Fruit fly (Drosophila melanogaster) whole organism: ENCODE results near the gene CG34015.

Experiments used
- CG8478 ChIP-seq: fragments of >200 bp; optimal IDR thresholded peaks from 2 replicates; lab custom pipeline; 2018; ENCODE audit warnings: inconsistent platforms
- Dll ChIP-seq: fragments of >200 bp; optimal IDR thresholded peaks from 2 replicates; lab custom pipeline; 2017
- EcR ChIP-seq, 2 experiments: fragments of >200 bp; optimal IDR thresholded peaks; 2 replicates each; lab custom pipeline; 2017; ENCODE audit warnings: missing biosample characterization in 2 of 2, missing genetic modification characterization in 2 of 2, missing genetic modification reagents in 2 of 2
- pan ChIP-seq: fragments of >200 bp; optimal IDR thresholded peaks from 2 replicates; lab custom pipeline; 2017
- psq ChIP-seq: fragments of >200 bp; optimal IDR thresholded peaks from 2 replicates; lab custom pipeline; 2017
- usp ChIP-seq: fragments of >200 bp; optimal IDR thresholded peaks from 2 replicates; lab custom pipeline; 2017; ENCODE audit warnings: missing biosample characterization, missing genetic modification characterization, mixed read lengths

Gene CG34015

dm6 chrX:16403811-16404420, 44.2 kb downstream of the CG34015 start:
- TF ChIP-seq EcR (GFP tag; optimal IDR thresholded peaks at IDR 0.05; lab: Kevin White, UChicago) (no peak), Dll (no peak), psq (no peak), pan (lab: Kevin White, UChicago) (no peak), usp (GFP tag; lab: Kevin White, UChicago) (no peak), CG8478 (no peak)
